Worm (Caenorhabditis elegans) whole organism, early embryonic: ENCODE results near the gene acc-1.

Experiments
- B0310.2 ChIP-seq: sonication (generic microtip); optimal IDR thresholded peaks from 2 replicates; lab custom pipeline; 2016; ENCODE audit warnings: mild to moderate bottlenecking, missing genetic modification characterization, missing compliant biosample characterization
- aly-1 ChIP-seq: sonication (generic microtip); optimal IDR thresholded peaks from 2 replicates; lab custom pipeline; 2016; ENCODE audit warnings: missing genetic modification characterization, missing compliant biosample characterization
- ama-1 ChIP-seq: fragments of 150-350 bp; optimal IDR thresholded peaks from 2 replicates; lab custom pipeline; 2014
- ceh-36 ChIP-seq: sonication (generic microtip); optimal IDR thresholded peaks from 2 replicates; lab custom pipeline; 2016; ENCODE audit warnings: missing genetic modification characterization, inconsistent platforms, missing compliant biosample characterization
- ets-7 ChIP-seq: sonication (generic microtip); optimal IDR thresholded peaks from 2 replicates; lab custom pipeline; 2016; ENCODE audit warnings: missing genotype, missing genetic modification characterization, missing compliant biosample characterization
- pes-1 ChIP-seq: fragments of 200-800 bp; sonication (Bioruptor generic); IDR thresholded peaks from 2 replicates; pipeline ENCODE4 v1.3.6; 2022; ENCODE audit warnings: missing genetic modification reagents, missing genetic modification characterization, missing compliant biosample characterization
- scrt-1 ChIP-seq: fragments of 200-800 bp; sonication (Bioruptor generic); IDR thresholded peaks from 2 replicates; pipeline ENCODE4 v1.3.6; 2022; ENCODE audit warnings: missing genetic modification characterization, missing compliant biosample characterization
- sea-1 ChIP-seq: fragments of 200-800 bp; sonication (Bioruptor generic); conservative IDR thresholded peaks from 2 replicates; pipeline ENCODE4 v1.3.6; 2022; ENCODE audit warnings: missing genetic modification characterization, missing compliant biosample characterization
- tbx-11 ChIP-seq: fragments of 200-800 bp; sonication (Bioruptor generic); IDR thresholded peaks from 2 replicates; pipeline ENCODE4 v1.3.6; 2022; ENCODE audit warnings: missing genetic modification characterization, missing compliant biosample characterization

DNA sequence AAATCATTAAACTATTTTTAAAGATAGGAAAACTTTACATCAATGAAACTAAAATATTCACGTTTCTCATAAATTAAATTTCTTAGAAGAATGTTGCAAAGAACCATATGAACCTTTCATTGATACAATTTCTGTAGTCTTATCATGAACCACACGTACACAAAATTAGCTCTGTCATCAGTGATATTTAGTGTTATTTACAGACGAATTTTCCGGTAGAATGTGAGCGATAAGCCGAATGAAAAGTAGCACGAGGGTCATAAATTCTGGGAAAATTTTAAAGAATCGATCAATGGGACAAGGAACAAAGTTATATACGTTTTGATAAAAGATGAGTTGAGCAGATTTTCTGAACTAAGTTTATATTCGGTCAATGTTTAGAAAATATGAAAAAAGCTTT is 18.7 kb downstream of the acc-1 start:
- TF ChIP-seq ama-1 (lab: Kevin White, UChicago) (no peak), ets-7 (tag; lab: Kevin White, UChicago) (no peak), pes-1 (GFP tag; lab: Robert Waterston, UW) (no peak), ceh-36 (tag; lab: Kevin White, UChicago) (no peak), tbx-11 (no peak), B0310.2 (tag; lab: Kevin White, UChicago) (no peak), sea-1 (GFP tag; lab: Robert Waterston, UW) (no peak), aly-1 (tag; lab: Kevin White, UChicago) (no peak), scrt-1 (no peak)
